Worm (Caenorhabditis elegans) whole organism, midembryonic: ENCODE measurements around the gene Y62H9A.9.

Source experiments
- med-1 ChIP-seq: sonication (generic microtip); optimal IDR thresholded peaks from 2 replicates; lab custom pipeline; 2017; ENCODE audit warnings: missing genetic modification characterization, mild to moderate bottlenecking, missing compliant biosample characterization, antibody characterized with exemption, missing genetic modification reagents; ENCODE audit not compliant: insufficient read depth
- ref-1 ChIP-seq: fragments of 200-800 bp; sonication (Bioruptor generic); conservative IDR thresholded peaks from 2 replicates; pipeline ENCODE4 v1.3.6; 2022; ENCODE audit warnings: missing genetic modification reagents, missing genetic modification characterization, missing compliant biosample characterization
- ztf-23 ChIP-seq: fragments of 200-800 bp; sonication (Bioruptor generic); IDR thresholded peaks from 2 replicates; pipeline ENCODE4 v1.3.6; 2022; ENCODE audit warnings: missing genetic modification reagents, missing genetic modification characterization, missing compliant biosample characterization

ce11 chrX:11896708-11897107, 1.2 kb downstream of the Y62H9A.9 start:
- no peak for TF ChIP-seq ztf-23
- TF ChIP-seq med-1 (GFP tag; lab: Kevin White, UChicago): no peak
- no peak for TF ChIP-seq ref-1 (GFP tag; lab: Robert Waterston, UW)
